Worm (Caenorhabditis elegans): Measurements from ENCODE around the gene kcnl-1.
A peak's percentile ranks its signal among the peaks of the same experiment; 100 is the strongest.

kcnl-1 gene

ce11 chrV:19590826-19591225 is 25.6 kb downstream of the kcnl-1 start:
- TF ChIP-seq Y116A8C.19 (tag; optimal IDR thresholded peaks at IDR 0.05; ENCODE audit: borderline replicate concordance): no peak
- no peak for TF ChIP-seq rnt-1 (tag; optimal IDR thresholded peaks at IDR 0.05)
- TF ChIP-seq nhr-77 (tag; optimal IDR thresholded peaks at IDR 0.05): no peak
- no peak for TF ChIP-seq C16A3.4 (tag; optimal IDR thresholded peaks at IDR 0.05)
- no peak for TF ChIP-seq sptf-1 (tag; optimal IDR thresholded peaks at IDR 0.05)

ce11 chrV:19599087-19599486 is 33.9 kb downstream of the kcnl-1 start:
- TF ChIP-seq elt-3 (tag; optimal IDR thresholded peaks at IDR 0.05) (no peak), ets-5 (GFP tag; IDR thresholded peaks at IDR 0.05) (no peak), aha-1 (tag; optimal IDR thresholded peaks at IDR 0.05) (no peak)

ce11 chrV:19605415-19605814 is 40.2 kb downstream of the kcnl-1 start:
- TF ChIP-seq rnt-1 (tag; optimal IDR thresholded peaks at IDR 0.05) (no peak), F16B12.6 (tag; optimal IDR thresholded peaks at IDR 0.05) (no peak), C16A3.4 (tag; optimal IDR thresholded peaks at IDR 0.05) (no peak), tlp-1 (tag; optimal IDR thresholded peaks at IDR 0.05) (no peak)

ce11 chrV:19605880-19606279 is 40.7 kb downstream of the kcnl-1 start, which contains the start of gene nlp-25:
TSS of gene nlp-25 (plus strand) at chrV:19606180.
- TF ChIP-seq isw-1 (GFP tag; IDR thresholded peaks at IDR 0.05) (no peak), hpl-2 (GFP tag; optimal IDR thresholded peaks at IDR 0.05) (no peak)

ce11 chrV:19608665-19609064 is 43.5 kb downstream of the kcnl-1 start:
- TF ChIP-seq ces-1 (GFP tag; optimal IDR thresholded peaks at IDR 0.05) (no peak), nhr-19 (GFP tag; conservative IDR thresholded peaks at IDR 0.05) (peak; percentile 30), ets-5 (GFP tag; IDR thresholded peaks at IDR 0.05) (no peak), elt-3 (tag; optimal IDR thresholded peaks at IDR 0.05) (peak in 4 of 6 experiments; percentile 3 to 74 (median 26)), nhr-20 (tag; optimal IDR thresholded peaks at IDR 0.05) (peak; percentile 19), lin-14 (GFP tag; optimal IDR thresholded peaks at IDR 0.05) (peak; percentile 14), sptf-1 (tag; optimal IDR thresholded peaks at IDR 0.05) (no peak), hpl-2 (GFP tag; optimal IDR thresholded peaks at IDR 0.05) (no peak), blmp-1 (tag; optimal IDR thresholded peaks at IDR 0.05) (peak; percentile 48), nhr-85 (tag) (peak; percentile 84)

ce11 chrV:19609194-19609593 is 44.0 kb downstream of the kcnl-1 start, which contains the start of gene grsp-1:
TSS of gene grsp-1 (plus strand) at chrV:19609494.
- TF ChIP-seq elt-2 (tag; optimal IDR thresholded peaks at IDR 0.05): no peak
- TF ChIP-seq C04F5.9 (tag; optimal IDR thresholded peaks at IDR 0.05): no peak
- no peak for TF ChIP-seq blmp-1 (tag; optimal IDR thresholded peaks at IDR 0.05)
- no peak for TF ChIP-seq nhr-237 (tag; optimal IDR thresholded peaks at IDR 0.05)
- no peak for TF ChIP-seq lsy-2 (tag; optimal IDR thresholded peaks at IDR 0.05)
- TF ChIP-seq ceh-88 (GFP tag; IDR thresholded peaks at IDR 0.05): no peak
- no peak for TF ChIP-seq nhr-77 (tag; optimal IDR thresholded peaks at IDR 0.05)
- TF ChIP-seq lin-13 (GFP tag; optimal IDR thresholded peaks at IDR 0.05): no peak
- no peak for TF ChIP-seq hlh-4 (tag; optimal IDR thresholded peaks at IDR 0.05)
- TF ChIP-seq alr-1 (tag; optimal IDR thresholded peaks at IDR 0.05; ENCODE audit: borderline replicate concordance): no peak
- TF ChIP-seq swsn-7 (tag; optimal IDR thresholded peaks at IDR 0.05): no peak

- no peak for TF ChIP-seq efl-1 (optimal IDR thresholded peaks at IDR 0.05)
- TF ChIP-seq efl-1 (GFP tag; optimal IDR thresholded peaks at IDR 0.05 in 1 of 2): peak in 1 of 2 experiments; percentile 39
- no peak for TF ChIP-seq fkh-10 (GFP tag; optimal IDR thresholded peaks at IDR 0.05)
- TF ChIP-seq ceh-8 (GFP tag; optimal IDR thresholded peaks at IDR 0.05): peak; percentile 25
Observed at ce11 chrV:19610118-19610707, 45.0 kb downstream of the kcnl-1 start.

Measured in whole organism, L1 larva.